Worm (Caenorhabditis elegans): ENCODE results near the gene R08C7.11.
A peak's percentile ranks its signal among the peaks of the same experiment; 100 is the strongest.

R08C7.11 gene

ce11 chrIV:4468046-4468727 is 13.4 kb upstream of the R08C7.11 start:
- TF ChIP-seq ama-1 (optimal IDR thresholded peaks at IDR 0.05) (peak; percentile 40), unc-55 (GFP tag; optimal IDR thresholded peaks at IDR 0.05) (no peak)

ce11 chrIV:4465184-4465583 is 10.4 kb upstream of the R08C7.11 start, which contains the start of gene M01H9.5:
Gene M01H9.5, plus strand, starts transcription at chrIV:4465484.
- no peak for TF ChIP-seq ceh-31 (tag; optimal IDR thresholded peaks at IDR 0.05)
- no peak for TF ChIP-seq pat-9 (tag; optimal IDR thresholded peaks at IDR 0.05)
- TF ChIP-seq pqm-1 (tag; optimal IDR thresholded peaks at IDR 0.05) = no peak
- TF ChIP-seq hlh-30 (tag; optimal IDR thresholded peaks at IDR 0.05; ENCODE audit: insufficient read depth) = no peak
- TF ChIP-seq sox-2 (GFP tag; IDR thresholded peaks at IDR 0.05) = no peak
- TF ChIP-seq ztf-16 (tag; optimal IDR thresholded peaks at IDR 0.05) = no peak
- no peak for TF ChIP-seq madf-2 (tag; optimal IDR thresholded peaks at IDR 0.05)
- TF ChIP-seq fkh-6 (tag; optimal IDR thresholded peaks at IDR 0.05) = no peak
- TF ChIP-seq ceh-34 (tag; optimal IDR thresholded peaks at IDR 0.05) = no peak
- TF ChIP-seq fax-1 (tag; optimal IDR thresholded peaks at IDR 0.05) = no peak
- TF ChIP-seq hlh-6 (tag; optimal IDR thresholded peaks at IDR 0.05) = no peak
- no peak for TF ChIP-seq rnt-1 (tag; optimal IDR thresholded peaks at IDR 0.05)

ce11 chrIV:4463132-4463531 is 8.4 kb upstream of the R08C7.11 start, which contains the start of gene M01H9.2:
Gene M01H9.2, minus strand, starts transcription at chrIV:4463232.
- no peak for TF ChIP-seq madf-2 (tag; optimal IDR thresholded peaks at IDR 0.05)
- TF ChIP-seq ceh-6 (GFP tag; optimal IDR thresholded peaks at IDR 0.05) = no peak
- no peak for TF ChIP-seq sox-4 (tag; optimal IDR thresholded peaks at IDR 0.05)
- TF ChIP-seq odd-2 (tag; optimal IDR thresholded peaks at IDR 0.05) = no peak

ce11 chrIV:4459342-4459741 is 4.6 kb upstream of the R08C7.11 start:
- TF ChIP-seq tbx-7 (tag; optimal IDR thresholded peaks at IDR 0.05) (no peak), sox-4 (tag; optimal IDR thresholded peaks at IDR 0.05) (no peak), fax-1 (tag; optimal IDR thresholded peaks at IDR 0.05) (no peak), ceh-2 (tag; optimal IDR thresholded peaks at IDR 0.05) (no peak), sox-2 (GFP tag; IDR thresholded peaks at IDR 0.05) (no peak), F13H6.1 (tag; optimal IDR thresholded peaks at IDR 0.05) (no peak), ama-1 (optimal IDR thresholded peaks at IDR 0.05) (no peak), ref-2 (tag; optimal IDR thresholded peaks at IDR 0.05) (no peak), dve-1 (tag; optimal IDR thresholded peaks at IDR 0.05) (no peak), nhr-11 (tag; optimal IDR thresholded peaks at IDR 0.05) (no peak), ceh-14 (tag; optimal IDR thresholded peaks at IDR 0.05) (no peak), madf-2 (tag; optimal IDR thresholded peaks at IDR 0.05) (no peak), elt-2 (tag; optimal IDR thresholded peaks at IDR 0.05) (no peak), nfya-1 (tag; optimal IDR thresholded peaks at IDR 0.05) (no peak), fkh-10 (GFP tag; optimal IDR thresholded peaks at IDR 0.05) (no peak), C08G9.2 (tag; optimal IDR thresholded peaks at IDR 0.05) (no peak), ceh-19 (GFP tag; optimal IDR thresholded peaks at IDR 0.05) (no peak), ceh-31 (tag; optimal IDR thresholded peaks at IDR 0.05) (no peak), pha-4 (tag; optimal IDR thresholded peaks at IDR 0.05) (no peak)

ce11 chrIV:4456658-4457057 is 1.9 kb upstream of the R08C7.11 start:
- TF ChIP-seq ref-2 (tag; optimal IDR thresholded peaks at IDR 0.05) (no peak), syd-9 (tag; optimal IDR thresholded peaks at IDR 0.05) (no peak), dve-1 (tag; optimal IDR thresholded peaks at IDR 0.05) (no peak)

ce11 chrIV:4451576-4451975 is 3.2 kb downstream of the R08C7.11 start, which contains the start of gene R08C7.1:
Gene R08C7.1, plus strand, starts transcription at chrIV:4451876.
- TF ChIP-seq unc-42 (tag; optimal IDR thresholded peaks at IDR 0.05) = no peak
- no peak for TF ChIP-seq ceh-31 (tag; optimal IDR thresholded peaks at IDR 0.05)

Measured in whole organism, late embryonic.